Fruit fly (Drosophila melanogaster): ENCODE measurements around the gene CG1271.
A peak's percentile ranks its signal among the peaks of the same experiment; 100 is the strongest.

The CG1271 gene

dm6 chr3L:3046325-3047156 lies 5.8 kb upstream of the CG1271 start, which contains the start of the genes scramb2 and Sk2 (continued):
- TF ChIP-seq peb (GFP tag; IDR thresholded peaks at IDR 0.05) = peak; percentile 84
- peak; percentile 97 for TF ChIP-seq CG15269 (tag; optimal IDR thresholded peaks at IDR 0.05)
- no peak for TF ChIP-seq Tbp (GFP tag; optimal IDR thresholded peaks at IDR 0.05)
- TF ChIP-seq Antp (GFP tag; optimal IDR thresholded peaks at IDR 0.05) = peak; percentile 78
- TF ChIP-seq aop (GFP tag; IDR thresholded peaks at IDR 0.05) = peak; percentile 73
- peak; percentile 88 for TF ChIP-seq CG15601 (tag; optimal IDR thresholded peaks at IDR 0.05)
- no peak for TF ChIP-seq bbx (GFP tag; IDR thresholded peaks at IDR 0.05; ENCODE audit: partially characterized antibody)
- peak; percentile 94 for TF ChIP-seq ap (GFP tag; IDR thresholded peaks at IDR 0.05)
- TF ChIP-seq ro (GFP tag; IDR thresholded peaks at IDR 0.05) = peak; percentile 83
- TF ChIP-seq Sin3A (optimal IDR thresholded peaks at IDR 0.05) = peak; percentile 95
- TF ChIP-seq Ets65A (GFP tag) = peak; percentile 99
- peak; percentile 80 for TF ChIP-seq CG31388 (GFP tag; optimal IDR thresholded peaks at IDR 0.05)
- peak; percentile 84 for TF ChIP-seq bowl (GFP tag; IDR thresholded peaks at IDR 0.05)
- TF ChIP-seq Myb (GFP tag; optimal IDR thresholded peaks at IDR 0.05) = peak; percentile 76
- TF ChIP-seq CG34422 (GFP tag; IDR thresholded peaks at IDR 0.05) = peak; percentile 96
- peak; percentile 97 for TF ChIP-seq CG2678 (tag; optimal IDR thresholded peaks at IDR 0.05)
- peak; percentile 90 for TF ChIP-seq CG9932 (GFP tag; IDR thresholded peaks at IDR 0.05)
- TF ChIP-seq CG11398 (GFP tag; optimal IDR thresholded peaks at IDR 0.05) = peak; percentile 78
- peak; percentile 50 for TF ChIP-seq CG17186 (GFP tag; optimal IDR thresholded peaks at IDR 0.05)
- peak; percentile 97 for TF ChIP-seq Ada2b (GFP tag; IDR thresholded peaks at IDR 0.05)
- TF ChIP-seq Deaf1 (tag; optimal IDR thresholded peaks at IDR 0.05) = peak; percentile 76
- no peak for TF ChIP-seq Scr (GFP tag; IDR thresholded peaks at IDR 0.05; ENCODE audit: partially characterized antibody)
- TF ChIP-seq Ravus (GFP tag; IDR thresholded peaks at IDR 0.05) = peak; percentile 86
- peak; percentile 83 for TF ChIP-seq Poxn (GFP tag; IDR thresholded peaks at IDR 0.05)
- TF ChIP-seq ac (GFP tag; optimal IDR thresholded peaks at IDR 0.05) = peak; percentile 87
- peak; percentile 58 for TF ChIP-seq CG12236 (GFP tag; optimal IDR thresholded peaks at IDR 0.05)
- TF ChIP-seq crc (GFP tag; optimal IDR thresholded peaks at IDR 0.05) = peak; percentile 81
- TF ChIP-seq run (tag; optimal IDR thresholded peaks at IDR 0.05) = peak; percentile 90
- peak; percentile 95 for TF ChIP-seq ase (GFP tag; IDR thresholded peaks at IDR 0.05)
- peak; percentile 96 for TF ChIP-seq nom (GFP tag; optimal IDR thresholded peaks at IDR 0.05)
- TF ChIP-seq bab2 (GFP tag; optimal IDR thresholded peaks at IDR 0.05) = peak; percentile 87
- peak; percentile 94 for TF ChIP-seq onecut (GFP tag; IDR thresholded peaks at IDR 0.05)
- TF ChIP-seq Mes4 (GFP tag; optimal IDR thresholded peaks at IDR 0.05) = peak; percentile 79
- TF ChIP-seq mld (GFP tag; IDR thresholded peaks at IDR 0.05; ENCODE audit: partially characterized antibody) = no peak
- peak; percentile 96 for TF ChIP-seq Fer1 (GFP tag; optimal IDR thresholded peaks at IDR 0.05)
- peak; percentile 93 for TF ChIP-seq gsb-n (tag; optimal IDR thresholded peaks at IDR 0.05)
- peak; percentile 55 for TF ChIP-seq CG9876 (GFP tag; optimal IDR thresholded peaks at IDR 0.05)
- peak; percentile 91 for TF ChIP-seq CG3847 (GFP tag; IDR thresholded peaks at IDR 0.05)
- TF ChIP-seq BEAF-32 (GFP tag; optimal IDR thresholded peaks at IDR 0.05) = peak; percentile 31
- peak; percentile 68 for TF ChIP-seq CTCF (GFP tag; optimal IDR thresholded peaks at IDR 0.05)
- TF ChIP-seq pum (GFP tag; optimal IDR thresholded peaks at IDR 0.05) = peak; percentile 67
- peak; percentile 66 for TF ChIP-seq fu2 (GFP tag; optimal IDR thresholded peaks at IDR 0.05)
- TF ChIP-seq ssp (GFP tag; IDR thresholded peaks at IDR 0.05) = peak; percentile 82
- TF ChIP-seq Atf6 (GFP tag; IDR thresholded peaks at IDR 0.05) = peak; percentile 92
- peak; percentile 96 for TF ChIP-seq PHDP (tag; optimal IDR thresholded peaks at IDR 0.05)
- peak; percentile 94 for TF ChIP-seq ara (GFP tag; IDR thresholded peaks at IDR 0.05)
- TF ChIP-seq CG5245 (GFP tag; optimal IDR thresholded peaks at IDR 0.05) = peak; percentile 94
- TF ChIP-seq H2.0 (GFP tag; IDR thresholded peaks at IDR 0.05) = peak; percentile 93
- peak; percentile 29 for TF ChIP-seq CG13287 (GFP tag; IDR thresholded peaks at IDR 0.05; ENCODE audit: partially characterized antibody)
- TF ChIP-seq CG9437 (GFP tag; optimal IDR thresholded peaks at IDR 0.05) = peak; percentile 89
- peak; percentile 94 for TF ChIP-seq Optix (GFP tag; IDR thresholded peaks at IDR 0.05)
